Worm (Caenorhabditis elegans): ENCODE measurements around the gene D1005.5.
A peak's percentile ranks its signal among the peaks of the same experiment; 100 is the strongest.

D1005.5 gene

ce11 chrX:1424509-1424908 is 48.3 kb downstream of the D1005.5 start, which contains the start of gene F19G12.3:
F19G12.3 (plus strand) TSS chrX:1424809.
- peak; percentile 42 for TF ChIP-seq skn-1 (tag; optimal IDR thresholded peaks at IDR 0.05)
- no peak for TF ChIP-seq swsn-7 (tag; optimal IDR thresholded peaks at IDR 0.05)
- no peak for TF ChIP-seq aly-2 (tag; optimal IDR thresholded peaks at IDR 0.05)
- peak; percentile 7 for TF ChIP-seq fkh-8 (tag; optimal IDR thresholded peaks at IDR 0.05)
- no peak for TF ChIP-seq isw-1 (GFP tag; IDR thresholded peaks at IDR 0.05)
